Fruit fly (Drosophila melanogaster): ENCODE results near the gene aurA.

The aurA gene

dm6 chr3R:11949387-11950029 lies 13.4 kb upstream of the aurA start, which contains the start of gene CG31211 (continued):
- TF ChIP-seq bcd (GFP tag; optimal IDR thresholded peaks at IDR 0.05) (no peak), rib (GFP tag; IDR thresholded peaks at IDR 0.05) (no peak), pros (GFP tag; optimal IDR thresholded peaks at IDR 0.05) (no peak), CG10979 (tag; optimal IDR thresholded peaks at IDR 0.05) (no peak), CG11560 (tag; IDR thresholded peaks at IDR 0.05) (no peak), ara (GFP tag; IDR thresholded peaks at IDR 0.05) (no peak), Ets97D (GFP tag; optimal IDR thresholded peaks at IDR 0.05) (peak; percentile 41), Hr51 (GFP tag; optimal IDR thresholded peaks at IDR 0.05) (no peak), cas (GFP tag; IDR thresholded peaks at IDR 0.05) (no peak), CG4707 (GFP tag; optimal IDR thresholded peaks at IDR 0.05) (no peak), Dll (GFP tag; IDR thresholded peaks at IDR 0.05; ENCODE audit: partially characterized antibody) (no peak), CG7839 (tag; optimal IDR thresholded peaks at IDR 0.05) (no peak), CG12071 (GFP tag; optimal IDR thresholded peaks at IDR 0.05) (no peak), CG17186 (GFP tag; optimal IDR thresholded peaks at IDR 0.05) (peak; percentile 8), ftz-f1 (GFP tag; optimal IDR thresholded peaks at IDR 0.05) (peak; percentile 8), onecut (GFP tag; IDR thresholded peaks at IDR 0.05) (no peak), CG6854 (GFP tag; optimal IDR thresholded peaks at IDR 0.05) (peak; percentile 34), CG4617 (GFP tag; optimal IDR thresholded peaks at IDR 0.05; ENCODE audit: borderline replicate concordance) (peak; percentile 70), nerfin-1 (tag; optimal IDR thresholded peaks at IDR 0.05) (no peak), D19A (tag; optimal IDR thresholded peaks at IDR 0.05) (no peak), btn (GFP tag; optimal IDR thresholded peaks at IDR 0.05) (no peak), CG7928 (GFP tag; optimal IDR thresholded peaks at IDR 0.05) (no peak), CG15696 (tag; optimal IDR thresholded peaks at IDR 0.05) (no peak), dmrt11E (tag; optimal IDR thresholded peaks at IDR 0.05) (no peak), usp (GFP tag; optimal IDR thresholded peaks at IDR 0.05) (no peak), B-H2 (GFP tag; optimal IDR thresholded peaks at IDR 0.05) (no peak), phol (tag; optimal IDR thresholded peaks at IDR 0.05) (peak; percentile 96), gcm2 (GFP tag; optimal IDR thresholded peaks at IDR 0.05) (peak; percentile 14), vfl (GFP tag; optimal IDR thresholded peaks at IDR 0.05) (no peak), tup (GFP tag; optimal IDR thresholded peaks at IDR 0.05) (no peak), D19B (GFP tag; optimal IDR thresholded peaks at IDR 0.05) (no peak), mirr (GFP tag; optimal IDR thresholded peaks at IDR 0.05) (no peak), ewg (GFP tag; optimal IDR thresholded peaks at IDR 0.05) (no peak), CG15479 (GFP tag; optimal IDR thresholded peaks at IDR 0.05) (no peak), CoRest (tag; optimal IDR thresholded peaks at IDR 0.05) (peak; percentile 26), z (GFP tag; IDR thresholded peaks at IDR 0.05) (no peak), Gsc (GFP tag; IDR thresholded peaks at IDR 0.05) (no peak), ase (GFP tag; IDR thresholded peaks at IDR 0.05) (no peak), CG13624 (GFP tag; optimal IDR thresholded peaks at IDR 0.05) (peak; percentile 12), kah (GFP tag; optimal IDR thresholded peaks at IDR 0.05) (no peak), cad (GFP tag; optimal IDR thresholded peaks at IDR 0.05) (no peak), CG9876 (GFP tag; optimal IDR thresholded peaks at IDR 0.05) (no peak), fd102C (GFP tag; optimal IDR thresholded peaks at IDR 0.05) (no peak), MESR4 (GFP tag; optimal IDR thresholded peaks at IDR 0.05) (peak; percentile 96), Deaf1 (tag; optimal IDR thresholded peaks at IDR 0.05) (peak; percentile 23), Fer2 (tag; optimal IDR thresholded peaks at IDR 0.05) (no peak), sim (GFP tag; IDR thresholded peaks at IDR 0.05) (no peak), Asciz (GFP tag; optimal IDR thresholded peaks at IDR 0.05) (peak; percentile 28), CG2120 (GFP tag; optimal IDR thresholded peaks at IDR 0.05) (peak; percentile 10), CG10431 (GFP tag; optimal IDR thresholded peaks at IDR 0.05) (no peak)
